Fruit fly (Drosophila melanogaster): ENCODE measurements around the gene CG9961.

The CG9961 gene

dm6 chr2L:2755323-2755695 is 10.6 kb upstream of the CG9961 start (continued):
- no peak for TF ChIP-seq salr (GFP tag; optimal IDR thresholded peaks at IDR 0.05)
- no peak for TF ChIP-seq CG4318 (GFP tag; optimal IDR thresholded peaks at IDR 0.05)
- TF ChIP-seq CG6792 (GFP tag; optimal IDR thresholded peaks at IDR 0.05): no peak
- TF ChIP-seq achi (GFP tag; optimal IDR thresholded peaks at IDR 0.05): no peak
- TF ChIP-seq fkh (GFP tag; optimal IDR thresholded peaks at IDR 0.05): no peak
- peak; percentile 10 for TF ChIP-seq dsx (GFP tag; optimal IDR thresholded peaks at IDR 0.05; ENCODE audit: poor library complexity, severe bottlenecking)
- no peak for TF ChIP-seq Eip75B (GFP tag; optimal IDR thresholded peaks at IDR 0.05)
- no peak for TF ChIP-seq Smox (GFP tag; optimal IDR thresholded peaks at IDR 0.05)
- peak; percentile 31 for TF ChIP-seq net (GFP tag; optimal IDR thresholded peaks at IDR 0.05)
- no peak for TF ChIP-seq Hr38 (GFP tag; optimal IDR thresholded peaks at IDR 0.05)
- peak; percentile 48 for TF ChIP-seq CG6808 (GFP tag; optimal IDR thresholded peaks at IDR 0.05)
- TF ChIP-seq CG31627 (GFP tag; optimal IDR thresholded peaks at IDR 0.05): no peak
- no peak for TF ChIP-seq Ets21C (GFP tag; optimal IDR thresholded peaks at IDR 0.05)
- peak; percentile 79 for TF ChIP-seq CG9139 (GFP tag; optimal IDR thresholded peaks at IDR 0.05)
- TF ChIP-seq lz (GFP tag; optimal IDR thresholded peaks at IDR 0.05): no peak
- TF ChIP-seq Ets96B (tag; optimal IDR thresholded peaks at IDR 0.05): no peak
- peak; percentile 72 for TF ChIP-seq CG16779 (tag; optimal IDR thresholded peaks at IDR 0.05)
- TF ChIP-seq fd85E (GFP tag; optimal IDR thresholded peaks at IDR 0.05): no peak
- peak; percentile 76 for TF ChIP-seq Lpt (GFP tag; optimal IDR thresholded peaks at IDR 0.05)
- TF ChIP-seq CG34406 (GFP tag; optimal IDR thresholded peaks at IDR 0.05): no peak
- peak; percentile 50 for TF ChIP-seq Sox102F (GFP tag; optimal IDR thresholded peaks at IDR 0.05)

dm6 chr2L:2754437-2755322 is 9.9 kb upstream of the CG9961 start:
- TF ChIP-seq fd85E (GFP tag; optimal IDR thresholded peaks at IDR 0.05) (peak; percentile 35), dac (GFP tag; optimal IDR thresholded peaks at IDR 0.05) (peak; percentile 91), net (GFP tag; optimal IDR thresholded peaks at IDR 0.05) (peak; percentile 91), CG31627 (GFP tag; optimal IDR thresholded peaks at IDR 0.05) (peak; percentile 76), CG15336 (GFP tag; IDR thresholded peaks at IDR 0.05) (no peak), CG10669 (GFP tag; optimal IDR thresholded peaks at IDR 0.05) (peak; percentile 92), dsx (GFP tag; optimal IDR thresholded peaks at IDR 0.05; ENCODE audit: poor library complexity, severe bottlenecking) (peak; percentile 77), CG11902 (GFP tag; optimal IDR thresholded peaks at IDR 0.05) (peak; percentile 68), topi (GFP tag; optimal IDR thresholded peaks at IDR 0.05) (peak; percentile 86), achi (GFP tag; optimal IDR thresholded peaks at IDR 0.05) (peak; percentile 89), CG10631 (GFP tag; optimal IDR thresholded peaks at IDR 0.05) (peak; percentile 91), acj6 (GFP tag; optimal IDR thresholded peaks at IDR 0.05) (peak; percentile 87), CG3919 (GFP tag; optimal IDR thresholded peaks at IDR 0.05) (peak; percentile 86), lz (GFP tag; optimal IDR thresholded peaks at IDR 0.05) (peak; percentile 87), CG9139 (GFP tag; optimal IDR thresholded peaks at IDR 0.05) (peak; percentile 69), CG16779 (tag; optimal IDR thresholded peaks at IDR 0.05) (peak; percentile 80), CG11294 (GFP tag; IDR thresholded peaks at IDR 0.05) (no peak), Smox (GFP tag; optimal IDR thresholded peaks at IDR 0.05) (peak; percentile 74), CG8119 (GFP tag; IDR thresholded peaks at IDR 0.05) (no peak), CG6854 (GFP tag; optimal IDR thresholded peaks at IDR 0.05) (peak; percentile 81), eg (GFP tag; IDR thresholded peaks at IDR 0.05) (no peak), Ets21C (GFP tag; optimal IDR thresholded peaks at IDR 0.05) (peak; percentile 68), CG1621 (tag; optimal IDR thresholded peaks at IDR 0.05) (peak; percentile 80), cyc (GFP tag; optimal IDR thresholded peaks at IDR 0.05) (peak; percentile 64), fd59A (GFP tag; optimal IDR thresholded peaks at IDR 0.05) (peak; percentile 84), vri (GFP tag; optimal IDR thresholded peaks at IDR 0.05) (no peak), ss (GFP tag; optimal IDR thresholded peaks at IDR 0.05) (peak; percentile 80 to 88), Eip78C (GFP tag) (peak; percentile 98), spab (GFP tag; optimal IDR thresholded peaks at IDR 0.05) (peak; percentile 89), fkh (GFP tag; optimal IDR thresholded peaks at IDR 0.05) (peak; percentile 95), svp (GFP tag) (peak; percentile 92), Eip93F (GFP tag; optimal IDR thresholded peaks at IDR 0.05) (peak; percentile 40), Lpt (GFP tag; optimal IDR thresholded peaks at IDR 0.05) (peak; percentile 67), Ets96B (tag; optimal IDR thresholded peaks at IDR 0.05) (peak; percentile 86), CG4318 (GFP tag; optimal IDR thresholded peaks at IDR 0.05) (peak; percentile 92), pdm3 (GFP tag; optimal IDR thresholded peaks at IDR 0.05) (peak; percentile 89), esn (GFP tag; optimal IDR thresholded peaks at IDR 0.05) (peak; percentile 89), CG3032 (tag; optimal IDR thresholded peaks at IDR 0.05) (peak; percentile 90), Sox102F (GFP tag; optimal IDR thresholded peaks at IDR 0.05) (peak; percentile 79), CG6792 (GFP tag; optimal IDR thresholded peaks at IDR 0.05) (peak; percentile 83)

All from whole organism, prepupa.